Worm (Caenorhabditis elegans) whole organism, midembryonic: Measurements from ENCODE around the gene sra-10.
A peak's percentile ranks its signal among the peaks of the same experiment; 100 is the strongest.

Experiments
- flt-1 ChIP-seq: fragments of 200-800 bp; sonication (Bioruptor generic); IDR thresholded peaks from 2 replicates; pipeline ENCODE4 v1.3.6; 2022; ENCODE audit warnings: missing genetic modification characterization, missing compliant biosample characterization
- ref-1 ChIP-seq: fragments of 200-800 bp; sonication (Bioruptor generic); conservative IDR thresholded peaks from 2 replicates; pipeline ENCODE4 v1.3.6; 2022; ENCODE audit warnings: missing genetic modification reagents, missing genetic modification characterization, missing compliant biosample characterization

DNA sequence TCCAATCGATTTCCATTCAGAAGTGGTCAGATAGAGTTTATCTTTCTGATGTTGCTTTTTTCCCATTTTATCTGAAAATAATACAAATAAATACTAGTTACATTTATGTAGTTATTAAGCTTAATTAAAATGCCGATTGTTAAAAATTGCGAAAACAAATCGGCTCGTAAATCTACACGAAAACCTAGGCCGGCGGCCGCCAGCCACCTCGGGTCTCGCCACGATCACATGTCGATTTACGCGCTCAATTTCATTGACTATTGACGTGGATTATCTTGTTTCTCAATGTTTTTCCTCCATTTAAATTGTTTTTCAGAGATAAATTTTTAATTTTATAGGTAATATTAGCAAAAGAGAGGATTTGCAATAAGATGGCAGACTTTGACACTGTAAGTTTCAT, 22.4 kb downstream of the sra-10 start, which contains the start of the genes cyn-4 and copz-1:
- TF ChIP-seq ref-1 (GFP tag; lab: Robert Waterston, UW), result no peak
- TF ChIP-seq flt-1 (GFP tag; lab: Robert Waterston, UW), result 0 out of 2 replicates have a peak, but pooled peaks have one; percentile 46
